Worm (Caenorhabditis elegans): Measurements from ENCODE around the gene C25D7.9.

- TF ChIP-seq W03F9.2 (tag; optimal IDR thresholded peaks at IDR 0.05) (no peak), him-1 (tag; optimal IDR thresholded peaks at IDR 0.05) (no peak), dao-5 (tag; optimal IDR thresholded peaks at IDR 0.05) (no peak)
Observed at ce11 chrV:15068378-15068777, 3.4 kb downstream of the C25D7.9 start, which contains the start of gene dnj-3.

Data from whole organism, L4/young adult.